Worm (Caenorhabditis elegans) whole organism, L4 larva: ENCODE measurements around the gene C54D10.4.

Source experiments
- lin-15B ChIP-seq: fragments of 150-350 bp; sonication (generic microtip); optimal IDR thresholded peaks from 3 replicates; lab custom pipeline; 2014; ENCODE audit warnings: missing biosample characterization, missing genetic modification characterization
- nhr-11 ChIP-seq: fragments of 150-350 bp; optimal IDR thresholded peaks from 2 replicates; lab custom pipeline; 2014; ENCODE audit warnings: missing biosample characterization, missing genetic modification characterization

DNA sequence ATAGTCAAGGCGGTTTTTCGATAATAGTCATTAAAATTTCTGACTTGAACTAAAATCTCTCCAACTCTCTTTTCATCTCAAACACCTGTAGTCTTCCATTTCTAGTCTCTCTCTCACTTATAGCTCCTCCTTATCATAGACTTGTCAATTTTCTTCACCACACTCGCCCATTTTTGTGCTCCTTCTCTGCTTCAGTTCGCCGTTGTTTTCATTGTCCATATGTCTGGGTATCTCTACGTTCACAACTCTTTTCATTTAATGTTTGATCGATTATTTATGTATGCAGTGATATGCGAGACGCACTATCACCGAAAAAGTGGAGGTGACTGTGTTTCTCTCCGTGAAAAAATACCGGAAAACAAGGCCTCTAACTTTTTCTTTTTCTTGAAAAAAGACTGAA is 47.0 kb upstream of the C54D10.4 start:
- TF ChIP-seq nhr-11 (tag; lab: Kevin White, UChicago) (peak; percentile 9), lin-15B (tag; lab: Kevin White, UChicago) (no peak)
